Worm (Caenorhabditis elegans) whole organism, L3 larva: ENCODE data around the gene K03A11.5.
A peak's percentile ranks its signal among the peaks of the same experiment; 100 is the strongest.

Experiments
- hmg-11 ChIP-seq: sonication (generic microtip); optimal IDR thresholded peaks from 2 replicates; lab custom pipeline; 2016; ENCODE audit warnings: missing genetic modification characterization, missing compliant biosample characterization
- jun-1 ChIP-seq: fragments of 150-350 bp; optimal IDR thresholded peaks from 2 replicates; lab custom pipeline; 2014; ENCODE audit warnings: missing biosample characterization, missing genetic modification reagents, missing genetic modification characterization
- mdl-1 ChIP-seq: fragments of 150-350 bp; optimal IDR thresholded peaks from 2 replicates; lab custom pipeline; 2014; ENCODE audit warnings: missing biosample characterization, missing genetic modification characterization
- nhr-11 ChIP-seq: fragments of 150-350 bp; optimal IDR thresholded peaks from 2 replicates; lab custom pipeline; 2014; ENCODE audit warnings: missing biosample characterization, missing genetic modification characterization
- nhr-25 ChIP-seq: sonication (generic microtip); optimal IDR thresholded peaks from 2 replicates; lab custom pipeline; 2017; ENCODE audit warnings: missing biosample characterization, missing genetic modification characterization
- sea-2 ChIP-seq: fragments of 150-350 bp; sonication (generic microtip); optimal IDR thresholded peaks from 4 replicates; lab custom pipeline; 2014; ENCODE audit warnings: missing biosample characterization, missing genetic modification reagents, missing genetic modification characterization
- zag-1 ChIP-seq: fragments of 150-350 bp; optimal IDR thresholded peaks from 2 replicates; lab custom pipeline; 2014; ENCODE audit warnings: missing biosample characterization, missing genetic modification characterization

DNA sequence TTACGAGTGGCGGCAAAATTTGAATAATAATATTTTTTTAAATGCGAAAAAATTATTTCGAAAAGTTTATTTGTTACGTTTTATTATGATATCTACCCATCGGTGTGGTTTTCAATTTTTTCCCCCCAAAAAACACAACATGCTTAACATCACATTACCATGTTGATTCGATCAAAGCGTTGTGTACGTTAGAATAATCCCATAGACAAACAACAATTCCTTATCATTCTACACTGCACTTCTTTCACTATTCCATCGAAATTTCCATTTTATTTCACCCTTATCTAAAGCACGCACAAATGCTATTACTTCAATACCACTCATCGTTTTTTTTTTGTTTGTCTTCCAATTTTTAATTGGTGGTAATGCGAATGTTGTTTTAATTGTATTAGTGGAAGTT, 3.4 kb upstream of the K03A11.5 start:
- TF ChIP-seq mdl-1 (tag; lab: Kevin White, UChicago) (no peak), nhr-25 (tag; lab: Kevin White, UChicago) (no peak), jun-1 (peak; percentile 6), zag-1 (tag; lab: Kevin White, UChicago) (no peak), nhr-11 (tag; lab: Kevin White, UChicago) (no peak), hmg-11 (tag; lab: Kevin White, UChicago) (no peak), sea-2 (GFP tag; lab: Kevin White, UChicago) (no peak)
